In the genomic region with DNA sequence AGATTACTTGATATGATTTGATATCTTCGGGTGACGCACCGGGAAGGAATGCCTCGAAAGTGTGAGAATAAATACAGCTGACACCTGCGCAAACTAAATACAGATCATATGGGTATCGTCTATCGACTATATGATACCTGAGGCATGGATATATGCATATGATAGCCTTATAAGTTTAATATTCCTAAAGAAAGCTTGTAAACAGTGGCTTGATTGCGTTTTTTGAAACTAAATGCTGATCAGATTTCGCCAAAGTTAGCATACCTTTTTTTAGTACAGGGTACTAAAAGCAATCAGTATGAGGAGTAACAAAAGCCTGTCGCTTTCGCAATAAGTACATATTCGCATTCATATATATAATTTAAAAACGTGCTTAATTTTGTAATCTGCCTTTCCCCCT, we compare ENCODE assay signal across 3 fruit fly cellular contexts.
TF ChIP-seq lines count a peak whose summit lies in the region.

No protein-coding gene starts in this region.

TF ChIP-seq in whole organism, embryonic, 481 proteins besides CTCF, POLR2A, EP300 and RAD21 (continued from another document and continues in another):
- TF ChIP-seq gfzf (GFP tag; optimal IDR thresholded peaks at IDR 0.05; lab: Kevin White, UChicago) (no peak), CG17912 (GFP tag; optimal IDR thresholded peaks at IDR 0.05; lab: Kevin White, UChicago) (no peak), sens (GFP tag; lab: Kevin White, UChicago) (peak; percentile 82), ci (GFP tag; IDR thresholded peaks at IDR 0.05; lab: Robert Waterston, UW) (no peak), E2f1 (GFP tag; IDR thresholded peaks at IDR 0.05; lab: Robert Waterston, UW) (no peak), Gug (GFP tag; IDR thresholded peaks at IDR 0.05; lab: Robert Waterston, UW) (peak; percentile 23; the same call in 1 of the 4 replicates), ara (GFP tag; IDR thresholded peaks at IDR 0.05; lab: Robert Waterston, UW) (0 out of 2 replicates have a peak, but pooled peaks have one; percentile 12), CG6689 (GFP tag; IDR thresholded peaks at IDR 0.05; lab: Robert Waterston, UW) (0 out of 2 replicates have a peak, but pooled peaks have one; percentile 39), twi (tag; optimal IDR thresholded peaks at IDR 0.05; lab: Kevin White, UChicago) (no peak), vvl (GFP tag; IDR thresholded peaks at IDR 0.05; lab: Robert Waterston, UW) (peak; percentile 51; the same call in 1 of the 2 replicates), CG14441 (GFP tag; IDR thresholded peaks at IDR 0.05; lab: Robert Waterston, UW) (peak; percentile 59), Dad (GFP tag; optimal IDR thresholded peaks at IDR 0.05; lab: Kevin White, UChicago) (no peak), CoRest (tag; optimal IDR thresholded peaks at IDR 0.05; lab: Kevin White, UChicago) (no peak), nom (GFP tag; optimal IDR thresholded peaks at IDR 0.05; lab: Kevin White, UChicago) (no peak), CG11695 (GFP tag; IDR thresholded peaks at IDR 0.05; lab: Robert Waterston, UW) (peak; percentile 48; the same call in 1 of the 3 replicates), abd-A (tag; optimal IDR thresholded peaks at IDR 0.05; lab: Kevin White, UChicago) (no peak), lmd (GFP tag; IDR thresholded peaks at IDR 0.05; lab: Robert Waterston, UW) (0 out of 2 replicates have a peak, but pooled peaks have one; percentile 24), Chrac-16 (GFP tag; optimal IDR thresholded peaks at IDR 0.05; lab: Kevin White, UChicago) (no peak), cwo (GFP tag; optimal IDR thresholded peaks at IDR 0.05; lab: Kevin White, UChicago) (peak; percentile 41), lilli (GFP tag; optimal IDR thresholded peaks at IDR 0.05; lab: Kevin White, UChicago) (peak; percentile 50), CG13296 (GFP tag; optimal IDR thresholded peaks at IDR 0.05; lab: Kevin White, UChicago) (no peak), Blimp-1 (GFP tag; optimal IDR thresholded peaks at IDR 0.05; lab: Kevin White, UChicago) (peak; percentile 6), CG8359 (GFP tag; optimal IDR thresholded peaks at IDR 0.05; lab: Kevin White, UChicago; ENCODE audit: borderline replicate concordance) (no peak), CG12942 (GFP tag; optimal IDR thresholded peaks at IDR 0.05; lab: Kevin White, UChicago) (no peak), bcd (GFP tag; optimal IDR thresholded peaks at IDR 0.05; lab: Kevin White, UChicago) (peak; percentile 4), slp2 (GFP tag; optimal IDR thresholded peaks at IDR 0.05; lab: Kevin White, UChicago) (no peak), Dip3 (GFP tag; optimal IDR thresholded peaks at IDR 0.05; lab: Kevin White, UChicago) (peak; percentile 27), Usf (GFP tag; optimal IDR thresholded peaks at IDR 0.05; lab: Kevin White, UChicago) (no peak), CG2116 (GFP tag; optimal IDR thresholded peaks at IDR 0.05; lab: Kevin White, UChicago) (no peak), pum (GFP tag; optimal IDR thresholded peaks at IDR 0.05; lab: Kevin White, UChicago) (peak; percentile 17), NC2β (GFP tag; optimal IDR thresholded peaks at IDR 0.05; lab: Kevin White, UChicago) (no peak), zfh2 (GFP tag; optimal IDR thresholded peaks at IDR 0.05; lab: Kevin White, UChicago) (no peak), CG34224 (GFP tag; IDR thresholded peaks at IDR 0.05; lab: Robert Waterston, UW; ENCODE audit: partially characterized antibody) (no peak), CG3281 (GFP tag; optimal IDR thresholded peaks at IDR 0.05; lab: Kevin White, UChicago) (peak; percentile 24), CG32532 (GFP tag; IDR thresholded peaks at IDR 0.05; lab: Robert Waterston, UW) (peak; percentile 52), dpn (GFP tag; optimal IDR thresholded peaks at IDR 0.05; lab: Kevin White, UChicago) (peak in 1 of 2 experiments; percentile 18), zen (tag; optimal IDR thresholded peaks at IDR 0.05; lab: Kevin White, UChicago) (no peak), Max (GFP tag; optimal IDR thresholded peaks at IDR 0.05; lab: Kevin White, UChicago) (peak; percentile 0), CG4424 (GFP tag; optimal IDR thresholded peaks at IDR 0.05; lab: Kevin White, UChicago) (no peak), mam (GFP tag; optimal IDR thresholded peaks at IDR 0.05; lab: Kevin White, UChicago) (peak; percentile 40), CG1233 (GFP tag; optimal IDR thresholded peaks at IDR 0.05; lab: Kevin White, UChicago) (no peak), jumu (GFP tag; optimal IDR thresholded peaks at IDR 0.05; lab: Kevin White, UChicago) (no peak)

TF ChIP-seq in whole organism, prepupa, 60 proteins besides CTCF, POLR2A, EP300 and RAD21 (continued from another document):
- TF ChIP-seq CG8119 (GFP tag; IDR thresholded peaks at IDR 0.05; lab: Robert Waterston, UW) (0 out of 3 replicates have a peak, but pooled peaks have one; percentile 17), CG8632 (GFP tag; optimal IDR thresholded peaks at IDR 0.05; lab: Kevin White, UChicago) (peak; percentile 47), topi (GFP tag; optimal IDR thresholded peaks at IDR 0.05; lab: Kevin White, UChicago) (peak; percentile 88), ss (GFP tag; optimal IDR thresholded peaks at IDR 0.05; lab: Kevin White, UChicago) (peak in 1 of 2 experiments; percentile 73), spab (GFP tag; optimal IDR thresholded peaks at IDR 0.05; lab: Kevin White, UChicago) (peak; percentile 21), esn (GFP tag; optimal IDR thresholded peaks at IDR 0.05; lab: Kevin White, UChicago) (peak; percentile 52), dac (GFP tag; optimal IDR thresholded peaks at IDR 0.05; lab: Kevin White, UChicago) (no peak), CG6808 (GFP tag; optimal IDR thresholded peaks at IDR 0.05; lab: Kevin White, UChicago) (peak; percentile 31), Gug (GFP tag; IDR thresholded peaks at IDR 0.05; lab: Robert Waterston, UW) (peak; percentile 37; the same call in 1 of the 2 replicates), CG34406 (GFP tag; optimal IDR thresholded peaks at IDR 0.05; lab: Kevin White, UChicago) (peak; percentile 64), dsx (GFP tag; optimal IDR thresholded peaks at IDR 0.05; lab: Kevin White, UChicago; ENCODE audit: poor library complexity, severe bottlenecking) (peak; percentile 45), fd85E (GFP tag; optimal IDR thresholded peaks at IDR 0.05; lab: Kevin White, UChicago) (no peak), CG11902 (GFP tag; optimal IDR thresholded peaks at IDR 0.05; lab: Kevin White, UChicago) (peak; percentile 86), pdm3 (GFP tag; optimal IDR thresholded peaks at IDR 0.05; lab: Kevin White, UChicago) (peak; percentile 59), CG32006 (GFP tag; optimal IDR thresholded peaks at IDR 0.05; lab: Kevin White, UChicago) (peak; percentile 10), vri (GFP tag; optimal IDR thresholded peaks at IDR 0.05; lab: Kevin White, UChicago) (peak; percentile 27), Smox (GFP tag; optimal IDR thresholded peaks at IDR 0.05; lab: Kevin White, UChicago) (peak; percentile 51), fkh (GFP tag; optimal IDR thresholded peaks at IDR 0.05; lab: Kevin White, UChicago) (no peak), acj6 (GFP tag; optimal IDR thresholded peaks at IDR 0.05; lab: Kevin White, UChicago) (peak; percentile 68), CG7368 (GFP tag; optimal IDR thresholded peaks at IDR 0.05; lab: Kevin White, UChicago) (peak; percentile 71), Lpt (GFP tag; optimal IDR thresholded peaks at IDR 0.05; lab: Kevin White, UChicago) (no peak), Hr38 (GFP tag; optimal IDR thresholded peaks at IDR 0.05; lab: Kevin White, UChicago) (no peak), eg (GFP tag; IDR thresholded peaks at IDR 0.05; lab: Robert Waterston, UW) (peak; percentile 65; the same call in 2 of the 3 replicates), CG6163 (GFP tag; IDR thresholded peaks at IDR 0.05; lab: Robert Waterston, UW) (peak; percentile 78), Sox14 (GFP tag; optimal IDR thresholded peaks at IDR 0.05; lab: Kevin White, UChicago) (no peak), Ets21C (GFP tag; optimal IDR thresholded peaks at IDR 0.05; lab: Kevin White, UChicago) (peak; percentile 34), fd59A (GFP tag; optimal IDR thresholded peaks at IDR 0.05; lab: Kevin White, UChicago) (no peak), Sox15 (GFP tag; optimal IDR thresholded peaks at IDR 0.05; lab: Kevin White, UChicago) (peak; percentile 68), CG10631 (GFP tag; optimal IDR thresholded peaks at IDR 0.05; lab: Kevin White, UChicago) (peak; percentile 43), CG6792 (GFP tag; optimal IDR thresholded peaks at IDR 0.05; lab: Kevin White, UChicago) (peak; percentile 26), lz (GFP tag; optimal IDR thresholded peaks at IDR 0.05; lab: Kevin White, UChicago) (peak; percentile 72), CG8319 (GFP tag; optimal IDR thresholded peaks at IDR 0.05; lab: Kevin White, UChicago) (peak; percentile 76), CG3032 (tag; optimal IDR thresholded peaks at IDR 0.05; lab: Kevin White, UChicago) (peak; percentile 64), cyc (GFP tag; optimal IDR thresholded peaks at IDR 0.05; lab: Kevin White, UChicago) (peak; percentile 86), Hr39 (GFP tag; optimal IDR thresholded peaks at IDR 0.05; lab: Kevin White, UChicago) (peak; percentile 55), svp (GFP tag; lab: Kevin White, UChicago) (peak; percentile 91), Eip78C (GFP tag; lab: Kevin White, UChicago) (peak; percentile 92), salr (GFP tag; optimal IDR thresholded peaks at IDR 0.05; lab: Kevin White, UChicago) (no peak), CG3919 (GFP tag; optimal IDR thresholded peaks at IDR 0.05; lab: Kevin White, UChicago) (peak; percentile 78), CG11762 (GFP tag; optimal IDR thresholded peaks at IDR 0.05; lab: Kevin White, UChicago; ENCODE audit: insufficient read depth) (peak; percentile 33)
TF ChIP-seq in whole organism, prepupa: peak in this region for 47.

TF ChIP-seq in whole organism, pupa, 21 proteins besides CTCF, POLR2A, EP300 and RAD21 (continued from another document):
- TF ChIP-seq Snoo (tag; optimal IDR thresholded peaks at IDR 0.05; lab: Kevin White, UChicago) = peak; percentile 71
